Fruit fly (Drosophila melanogaster): ENCODE data around the gene Tengl1.

- no peak for TF ChIP-seq pan (optimal IDR thresholded peaks at IDR 0.05)
- no peak for TF ChIP-seq CG8478 (optimal IDR thresholded peaks at IDR 0.05)
- no peak for TF ChIP-seq psq (optimal IDR thresholded peaks at IDR 0.05)
- no peak for TF ChIP-seq usp (GFP tag; optimal IDR thresholded peaks at IDR 0.05)
Observed at dm6 chr2L:2191404-2191803, 49.0 kb downstream of the Tengl1 start.

Measured in whole organism.